Fruit fly (Drosophila melanogaster) whole organism, embryonic: Measurements from ENCODE around the gene CG15642.
A peak's percentile ranks its signal among the peaks of the same experiment; 100 is the strongest.

Experiments
- Abd-B ChIP-seq: fragments of 200-800 bp; sonication (Bioruptor generic); optimal IDR thresholded peaks from 2 replicates; lab custom pipeline; 2018; ENCODE audit warnings: missing biosample characterization, mild to moderate bottlenecking, missing genetic modification characterization, moderate library complexity
- BEAF-32 ChIP-seq: fragments of 200-800 bp; sonication (Bioruptor generic); optimal IDR thresholded peaks from 3 replicates; lab custom pipeline; 2017; ENCODE audit warnings: missing biosample characterization, missing genetic modification characterization, mild to moderate bottlenecking, moderate library complexity, missing genetic modification reagents
- Blimp-1 ChIP-seq: fragments of 200-800 bp; sonication (Bioruptor generic); optimal IDR thresholded peaks from 3 replicates; lab custom pipeline; 2018; ENCODE audit warnings: missing biosample characterization, missing genetic modification characterization, mild to moderate bottlenecking, moderate library complexity, missing genetic modification reagents
- CG10366 ChIP-seq: fragments of 200-800 bp; sonication (Bioruptor generic); IDR thresholded peaks from 2 replicates; pipeline ENCODE4 v1.3.6; 2022; ENCODE audit warnings: missing biosample characterization, missing genetic modification characterization
- CG10462 ChIP-seq: fragments of 200-800 bp; sonication (Bioruptor generic); optimal IDR thresholded peaks from 2 replicates; lab custom pipeline; 2016; ENCODE audit warnings: missing biosample characterization, missing genetic modification characterization
- CG11695 ChIP-seq: fragments of 200-800 bp; sonication (Bioruptor generic); IDR thresholded peaks from 3 replicates; pipeline ENCODE4 v1.3.6; 2022; ENCODE audit warnings: missing biosample characterization, missing genetic modification characterization
- CG12391 ChIP-seq: fragments of 200-800 bp; sonication (Bioruptor generic); optimal IDR thresholded peaks from 3 replicates; lab custom pipeline; 2018; ENCODE audit warnings: missing biosample characterization, mild to moderate bottlenecking, missing genetic modification characterization, moderate library complexity
- CG16779 ChIP-seq: fragments of 200-800 bp; sonication (Bioruptor generic); IDR thresholded peaks from 2 replicates; pipeline ENCODE4 v1.3.6; 2022; ENCODE audit warnings: missing biosample characterization, missing genetic modification characterization
- CG18262 ChIP-seq: fragments of 200-800 bp; optimal IDR thresholded peaks from 3 replicates; lab custom pipeline; 2019; ENCODE audit warnings: missing biosample characterization, mild to moderate bottlenecking, missing genetic modification characterization, moderate library complexity
- CG30431 ChIP-seq: fragments of 200-800 bp; sonication (Bioruptor generic); optimal IDR thresholded peaks from 2 replicates; lab custom pipeline; 2017; ENCODE audit warnings: missing biosample characterization, missing genetic modification characterization
- CG3065 ChIP-seq: fragments of 200-800 bp; sonication (Bioruptor generic); optimal IDR thresholded peaks from 2 replicates; lab custom pipeline; 2016; ENCODE audit warnings: missing biosample characterization, missing genetic modification characterization
- CG33557 ChIP-seq: fragments of 200-800 bp; sonication (Bioruptor generic); optimal IDR thresholded peaks from 2 replicates; lab custom pipeline; 2019; ENCODE audit warnings: missing biosample characterization, mild to moderate bottlenecking, missing genetic modification characterization, moderate library complexity
- CG3838 ChIP-seq: fragments of 200-800 bp; sonication (Bioruptor generic); optimal IDR thresholded peaks from 3 replicates; lab custom pipeline; 2016; ENCODE audit warnings: missing biosample characterization, missing genetic modification characterization
- CG3847 ChIP-seq: fragments of 200-800 bp; sonication (Bioruptor generic); IDR thresholded peaks from 2 replicates; pipeline ENCODE4 v1.3.6; 2022; ENCODE audit warnings: missing biosample characterization, missing genetic modification characterization
- CG4328 ChIP-seq: fragments of 200-800 bp; sonication (Bioruptor generic); optimal IDR thresholded peaks from 3 replicates; lab custom pipeline; 2017; ENCODE audit warnings: missing biosample characterization, missing genetic modification reagents, missing genetic modification characterization
- CG6683 ChIP-seq: fragments of 200-800 bp; sonication (Bioruptor generic); optimal IDR thresholded peaks from 2 replicates; lab custom pipeline; 2017; ENCODE audit warnings: missing biosample characterization, mild to moderate bottlenecking, missing genetic modification characterization, missing genetic modification reagents
- CG6791 ChIP-seq: fragments of 200-800 bp; sonication (Bioruptor generic); IDR thresholded peaks from 3 replicates; pipeline ENCODE4 v1.3.6; 2022; ENCODE audit warnings: missing biosample characterization, missing genetic modification characterization; ENCODE audit not compliant: partially characterized antibody
- CG8290 ChIP-seq, 3 experiments: fragments of 200-800 bp; sonication (Bioruptor generic); optimal IDR thresholded peaks; 2 replicates each; lab custom pipeline; 2016 to 2019; ENCODE audit warnings: missing biosample characterization in 3 of 3, missing genetic modification characterization in 3 of 3, mild to moderate bottlenecking in 2 of 3, moderate library complexity in 1 of 3
- CG9215 ChIP-seq: fragments of 200-800 bp; sonication (Bioruptor generic); IDR thresholded peaks from 2 replicates; pipeline ENCODE4 v1.3.6; 2022; ENCODE audit warnings: missing biosample characterization, missing genetic modification characterization
- CG9437 ChIP-seq: fragments of 200-800 bp; sonication (Bioruptor generic); optimal IDR thresholded peaks from 2 replicates; lab custom pipeline; 2018; ENCODE audit warnings: missing biosample characterization, mild to moderate bottlenecking, missing genetic modification characterization
- D19A ChIP-seq: fragments of 200-800 bp; optimal IDR thresholded peaks from 3 replicates; lab custom pipeline; 2019; ENCODE audit warnings: missing biosample characterization, mild to moderate bottlenecking, missing genetic modification characterization, moderate library complexity
- E2f1 ChIP-seq: fragments of 200-800 bp; sonication (Bioruptor generic); IDR thresholded peaks from 2 replicates; pipeline ENCODE4 v1.3.6; 2022; ENCODE audit warnings: missing biosample characterization, missing genetic modification characterization
- H2.0 ChIP-seq: fragments of 200-800 bp; sonication (Bioruptor generic); IDR thresholded peaks from 2 replicates; pipeline ENCODE4 v1.3.6; 2022; ENCODE audit warnings: missing biosample characterization, missing genetic modification characterization
- HLH4C ChIP-seq: fragments of 200-800 bp; sonication (Bioruptor generic); IDR thresholded peaks from 3 replicates; pipeline ENCODE4 v1.3.6; 2022; ENCODE audit warnings: missing biosample characterization, missing genetic modification characterization; ENCODE audit not compliant: partially characterized antibody
- Jarid2 ChIP-seq: fragments of 200-800 bp; sonication (Bioruptor generic); optimal IDR thresholded peaks from 3 replicates; lab custom pipeline; 2017; ENCODE audit warnings: mild to moderate bottlenecking, missing biosample characterization, missing genetic modification reagents, missing genetic modification characterization
- Kr ChIP-seq: fragments of 200-800 bp; sonication (Bioruptor generic); optimal IDR thresholded peaks from 2 replicates; lab custom pipeline; 2017; ENCODE audit warnings: missing biosample characterization, mild to moderate bottlenecking, missing genetic modification characterization
- Max ChIP-seq: fragments of 200-800 bp; sonication (Bioruptor generic); optimal IDR thresholded peaks from 2 replicates; lab custom pipeline; 2016; ENCODE audit warnings: missing biosample characterization, mild to moderate bottlenecking, missing genetic modification characterization
- Ptx1 ChIP-seq: fragments of 200-800 bp; sonication (Bioruptor generic); IDR thresholded peaks from 2 replicates; pipeline ENCODE4 v1.3.6; 2022; ENCODE audit warnings: missing biosample characterization, missing genetic modification characterization
- Ravus ChIP-seq: fragments of 200-800 bp; sonication (Bioruptor generic); IDR thresholded peaks from 2 replicates; pipeline ENCODE4 v1.3.6; 2022; ENCODE audit warnings: missing biosample characterization, missing genetic modification characterization
- Sox102F ChIP-seq: fragments of 200-800 bp; sonication (Bioruptor generic); optimal IDR thresholded peaks from 2 replicates; lab custom pipeline; 2018; ENCODE audit warnings: missing biosample characterization, mild to moderate bottlenecking, missing genetic modification characterization, moderate library complexity
- Taf1 ChIP-seq: fragments of 200-800 bp; sonication (Bioruptor generic); IDR thresholded peaks from 2 replicates; pipeline ENCODE4 v1.3.6; 2022; ENCODE audit warnings: missing biosample characterization, missing genetic modification characterization
- aop ChIP-seq: fragments of 200-800 bp; sonication (Bioruptor generic); IDR thresholded peaks from 2 replicates; pipeline ENCODE4 v1.3.6; 2022; ENCODE audit warnings: missing biosample characterization, missing genetic modification characterization
- ap ChIP-seq: fragments of 200-800 bp; sonication (Bioruptor generic); IDR thresholded peaks from 2 replicates; pipeline ENCODE4 v1.3.6; 2022; ENCODE audit warnings: missing biosample characterization, missing genetic modification characterization
- ato ChIP-seq: fragments of 200-800 bp; sonication (Bioruptor generic); IDR thresholded peaks from 2 replicates; pipeline ENCODE4 v1.3.6; 2022; ENCODE audit warnings: missing biosample characterization, missing genetic modification characterization; ENCODE audit not compliant: partially characterized antibody
- br ChIP-seq: fragments of >200 bp; optimal IDR thresholded peaks from 2 replicates; lab custom pipeline; 2017
- cas ChIP-seq: fragments of 200-800 bp; sonication (Bioruptor generic); IDR thresholded peaks from 2 replicates; pipeline ENCODE4 v1.3.6; 2022; ENCODE audit warnings: missing biosample characterization, missing genetic modification characterization
- fd96Cb ChIP-seq: fragments of 200-800 bp; sonication (Bioruptor generic); optimal IDR thresholded peaks from 2 replicates; lab custom pipeline; 2018; ENCODE audit warnings: missing biosample characterization, mild to moderate bottlenecking, missing genetic modification characterization, moderate library complexity
- grn ChIP-seq: fragments of 200-800 bp; sonication (Bioruptor generic); optimal IDR thresholded peaks from 3 replicates; lab custom pipeline; 2017; ENCODE audit warnings: missing biosample characterization, missing genetic modification characterization
- insv ChIP-seq, 2 experiments: fragments of 200-800 bp; sonication (Bioruptor generic); optimal IDR thresholded peaks; 3 replicates each; lab custom pipeline; 2016 to 2018; ENCODE audit warnings: missing biosample characterization in 2 of 2, missing genetic modification characterization in 2 of 2
- jing ChIP-seq: fragments of 200-800 bp; sonication (Bioruptor generic); optimal IDR thresholded peaks from 2 replicates; lab custom pipeline; 2018; ENCODE audit warnings: missing biosample characterization, mild to moderate bottlenecking, missing genetic modification characterization
- klu ChIP-seq: fragments of 200-800 bp; sonication (Bioruptor generic); IDR thresholded peaks from 2 replicates; pipeline ENCODE4 v1.3.6; 2022; ENCODE audit warnings: missing biosample characterization, missing genetic modification characterization
- lov ChIP-seq, 2 experiments: fragments of 200-800 bp in 1 of 2; fragments of >200 bp in 1 of 2; sonication (Bioruptor generic) in 1 of 2; IDR thresholded peaks in 1 of 2; optimal IDR thresholded peaks in 1 of 2; 2 replicates in 1 of 2; 3 replicates in 1 of 2; pipeline versions ENCODE4 v1.3.6 to Lab custom; 2017 to 2022; ENCODE audit warnings: missing biosample characterization in 1 of 2, missing genetic modification characterization in 1 of 2
- odd ChIP-seq: fragments of 200-800 bp; sonication (Bioruptor generic); optimal IDR thresholded peaks from 2 replicates; lab custom pipeline; 2017; ENCODE audit warnings: missing biosample characterization, mild to moderate bottlenecking, missing genetic modification characterization
- pros ChIP-seq: fragments of 200-800 bp; sonication (Bioruptor generic); optimal IDR thresholded peaks from 3 replicates; lab custom pipeline; 2019; ENCODE audit warnings: missing biosample characterization, mild to moderate bottlenecking, missing genetic modification characterization, moderate library complexity
- sens ChIP-seq: fragments of 200-800 bp; sonication (Bioruptor generic); peaks from one replicate; lab custom pipeline; 2016; ENCODE audit warnings: missing biosample characterization, missing genetic modification characterization
- sob ChIP-seq: fragments of 200-800 bp; sonication (Bioruptor generic); IDR thresholded peaks from 2 replicates; pipeline ENCODE4 v1.3.6; 2022; ENCODE audit warnings: missing biosample characterization, missing genetic modification characterization
- sug ChIP-seq: fragments of 200-800 bp; optimal IDR thresholded peaks from 2 replicates; lab custom pipeline; 2019; ENCODE audit warnings: missing biosample characterization, mild to moderate bottlenecking, missing genetic modification characterization, moderate library complexity
- tap ChIP-seq: fragments of 200-800 bp; optimal IDR thresholded peaks from 3 replicates; lab custom pipeline; 2019; ENCODE audit warnings: missing biosample characterization, mild to moderate bottlenecking, missing genetic modification characterization, moderate library complexity
- tup ChIP-seq: fragments of 200-800 bp; sonication (Bioruptor generic); optimal IDR thresholded peaks from 2 replicates; lab custom pipeline; 2016; ENCODE audit warnings: missing biosample characterization, mild to moderate bottlenecking, missing genetic modification characterization, moderate library complexity
- twi ChIP-seq: fragments of 200-800 bp; optimal IDR thresholded peaks from 2 replicates; lab custom pipeline; 2019; ENCODE audit warnings: missing biosample characterization, mild to moderate bottlenecking, missing genetic modification characterization, moderate library complexity
- z ChIP-seq: fragments of 200-800 bp; sonication (Bioruptor generic); IDR thresholded peaks from 3 replicates; pipeline ENCODE4 v1.3.6; 2022; ENCODE audit warnings: missing biosample characterization, missing genetic modification characterization

Gene CG15642

DNA sequence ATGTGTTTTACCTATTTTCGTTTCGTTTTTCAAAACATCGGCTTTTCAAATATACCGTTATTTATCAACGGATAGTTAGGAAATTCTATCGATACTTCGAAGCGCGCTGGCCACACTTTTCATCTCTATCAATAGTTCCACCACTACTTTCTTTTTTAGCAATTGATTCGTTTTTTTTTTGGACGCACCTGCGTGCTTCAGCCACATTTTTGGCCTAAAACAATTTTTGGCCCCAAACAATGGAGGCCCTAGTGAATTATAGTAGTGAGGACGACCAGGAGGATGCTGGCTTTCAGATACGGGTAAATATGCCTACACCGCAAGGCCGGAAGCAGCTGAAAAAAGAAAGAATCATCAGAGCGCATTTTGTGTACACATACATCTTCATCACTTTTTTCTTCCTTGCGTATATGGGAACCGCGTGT is 14.7 kb upstream of the CG15642 start, which contains the start of gene CG6340 (continued):
- TF ChIP-seq Max (GFP tag; lab: Kevin White, UChicago) (peak; percentile 11), CG10462 (GFP tag; lab: Kevin White, UChicago) (no peak), z (GFP tag; lab: Robert Waterston, UW) (no peak), CG16779 (GFP tag; lab: Robert Waterston, UW) (no peak), CG4328 (no peak), lov (optimal IDR thresholded peaks at IDR 0.05; lab: Kevin White, UChicago) (no peak), lov (GFP tag; IDR thresholded peaks at IDR 0.05; lab: Robert Waterston, UW) (no peak), CG6683 (GFP tag; lab: Kevin White, UChicago) (no peak), pros (GFP tag; lab: Kevin White, UChicago) (no peak), CG11695 (GFP tag; lab: Robert Waterston, UW) (no peak), E2f1 (no peak), Sox102F (GFP tag; lab: Kevin White, UChicago) (no peak), H2.0 (GFP tag; lab: Robert Waterston, UW) (no peak), CG3065 (GFP tag; lab: Kevin White, UChicago) (no peak), BEAF-32 (peak; percentile 84), Jarid2 (no peak), CG12391 (tag; lab: Kevin White, UChicago) (no peak), D19A (tag; lab: Kevin White, UChicago) (no peak), CG33557 (GFP tag; lab: Kevin White, UChicago) (no peak), insv (GFP tag; optimal IDR thresholded peaks at IDR 0.05; lab: Kevin White, UChicago) (no peak), Blimp-1 (GFP tag; lab: Kevin White, UChicago) (no peak), sens (GFP tag; lab: Kevin White, UChicago) (peak; percentile 65), br (lab: Kevin White, UChicago) (no peak), CG30431 (no peak), odd (no peak), klu (GFP tag; lab: Robert Waterston, UW) (no peak), ato (GFP tag; lab: Robert Waterston, UW) (0 out of 2 replicates have a peak, but pooled peaks have one; percentile 10), Kr (GFP tag; lab: Kevin White, UChicago) (no peak), tap (tag; lab: Kevin White, UChicago) (no peak), HLH4C (peak; percentile 70), twi (no peak), Taf1 (GFP tag; lab: Robert Waterston, UW) (no peak), CG18262 (tag; lab: Kevin White, UChicago) (no peak), CG8290 (GFP tag; optimal IDR thresholded peaks at IDR 0.05; lab: Kevin White, UChicago) (no peak), CG8290 (tag; optimal IDR thresholded peaks at IDR 0.05; lab: Kevin White, UChicago) (no peak), jing (GFP tag; lab: Kevin White, UChicago) (no peak), CG9437 (GFP tag; lab: Kevin White, UChicago) (no peak), CG10366 (GFP tag; lab: Robert Waterston, UW) (no peak), tup (GFP tag; lab: Kevin White, UChicago) (no peak), aop (GFP tag; lab: Robert Waterston, UW) (no peak), Ravus (GFP tag; lab: Robert Waterston, UW) (no peak), fd96Cb (tag; lab: Kevin White, UChicago) (no peak), sug (tag; lab: Kevin White, UChicago) (no peak), CG6791 (GFP tag; lab: Robert Waterston, UW) (peak; percentile 84), CG3847 (GFP tag; lab: Robert Waterston, UW) (no peak), ap (GFP tag; lab: Robert Waterston, UW) (no peak), CG9215 (no peak), cas (GFP tag; lab: Robert Waterston, UW) (no peak), sob (GFP tag; lab: Robert Waterston, UW) (no peak), grn (GFP tag; lab: Kevin White, UChicago) (no peak), Ptx1 (GFP tag; lab: Robert Waterston, UW) (no peak), CG3838 (no peak), Abd-B (GFP tag; lab: Kevin White, UChicago) (no peak)
